Worm (Caenorhabditis elegans) whole organism, early embryonic: Measurements from ENCODE around the gene F58D2.4.

Experiments
- F13C5.2 ChIP-seq: sonication (generic microtip); optimal IDR thresholded peaks from 2 replicates; lab custom pipeline; 2017; ENCODE audit warnings: mild to moderate bottlenecking, missing genetic modification characterization, inconsistent platforms, missing compliant biosample characterization
- ama-1 ChIP-seq: fragments of 150-350 bp; optimal IDR thresholded peaks from 2 replicates; lab custom pipeline; 2014
- ceh-13 ChIP-seq: fragments of 200-800 bp; sonication (Bioruptor generic); optimal IDR thresholded peaks from 2 replicates; lab custom pipeline; 2018; ENCODE audit warnings: mild to moderate bottlenecking, missing genetic modification characterization, missing compliant biosample characterization
- hnd-1 ChIP-seq: sonication (generic microtip); optimal IDR thresholded peaks from 2 replicates; lab custom pipeline; 2016; ENCODE audit warnings: missing genetic modification characterization, missing compliant biosample characterization
- pes-1 ChIP-seq: fragments of 200-800 bp; sonication (Bioruptor generic); IDR thresholded peaks from 2 replicates; pipeline ENCODE4 v1.3.6; 2022; ENCODE audit warnings: missing genetic modification reagents, missing genetic modification characterization, missing compliant biosample characterization

DNA sequence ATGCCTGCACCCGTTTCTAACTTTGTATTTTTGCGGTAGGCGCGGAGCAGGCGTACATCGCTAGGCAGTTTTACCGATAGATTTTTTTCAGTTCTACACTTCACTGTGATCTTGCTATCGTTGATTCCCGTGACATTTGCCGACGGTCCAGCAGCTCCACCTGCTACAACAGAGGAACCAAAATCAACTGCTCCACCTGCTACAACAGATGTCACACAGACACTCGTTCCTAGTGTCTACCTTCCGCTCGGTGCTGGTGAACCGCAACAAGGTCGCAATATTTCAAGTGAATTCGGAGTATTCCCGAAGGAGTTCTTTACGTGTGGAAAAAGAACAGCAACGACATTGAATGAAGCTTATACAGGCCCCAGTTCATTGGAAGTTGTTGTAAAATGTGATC lies 1.2 kb upstream of the F58D2.4 start:
- TF ChIP-seq hnd-1 (tag; lab: Kevin White, UChicago) = no peak
- no peak for TF ChIP-seq ama-1
- TF ChIP-seq pes-1 (GFP tag; lab: Robert Waterston, UW) = no peak
- TF ChIP-seq ceh-13 (GFP tag; lab: Kevin White, UChicago) = no peak
- TF ChIP-seq F13C5.2 (tag; lab: Kevin White, UChicago) = no peak
